Worm (Caenorhabditis elegans): ENCODE measurements around the gene F35D11.1.

The F35D11.1 gene

ce11 chrII:4581090-4581489 lies 45.6 kb upstream of the F35D11.1 start:
- TF ChIP-seq ZK185.1 (tag; optimal IDR thresholded peaks at IDR 0.05; ENCODE audit: poor library complexity, severe bottlenecking) (no peak), ceh-79 (tag; optimal IDR thresholded peaks at IDR 0.05) (no peak), gei-17 (GFP tag; optimal IDR thresholded peaks at IDR 0.05) (no peak), ztf-26 (tag; optimal IDR thresholded peaks at IDR 0.05) (no peak)

DNA sequence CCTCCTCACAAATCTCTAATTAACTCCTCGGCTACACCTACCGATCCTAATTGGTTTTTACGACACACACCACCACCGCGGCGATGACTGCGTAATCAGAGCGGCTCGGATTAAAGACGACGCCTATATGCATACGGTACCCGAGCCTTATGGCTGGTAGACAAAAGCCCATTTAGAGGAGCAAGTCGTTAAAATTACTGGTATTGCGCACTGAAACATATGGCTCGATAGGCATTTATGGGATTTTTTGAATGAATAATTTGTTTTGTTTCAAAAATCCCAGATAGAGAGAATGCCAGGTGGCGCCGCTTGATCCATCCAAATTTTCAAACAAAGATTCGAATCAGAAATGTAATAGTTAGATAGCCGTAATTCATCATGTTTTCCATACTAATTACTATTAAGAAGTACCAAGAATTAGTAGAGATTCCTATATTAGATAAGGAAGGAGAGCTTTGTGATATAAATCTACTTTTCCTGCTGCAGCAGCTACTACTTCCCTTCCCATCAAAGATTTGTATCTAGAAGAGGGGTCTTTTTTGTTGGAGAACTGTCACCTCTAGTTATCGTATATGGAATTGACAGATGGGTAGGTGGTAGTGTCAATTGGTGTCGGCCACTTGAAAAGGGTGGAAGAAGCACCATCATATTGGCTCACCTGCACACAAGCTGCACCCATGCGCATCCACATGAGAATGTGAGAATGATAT lies 43.3 kb upstream of the F35D11.1 start:
- 0 out of 2 replicates have a peak, but pooled peaks have one; percentile 13 for TF ChIP-seq madf-3 (GFP tag; IDR thresholded peaks at IDR 0.05)
- no peak for TF ChIP-seq F33H1.4 (GFP tag; IDR thresholded peaks at IDR 0.05)

ce11 chrII:4584313-4584712 lies 42.4 kb upstream of the F35D11.1 start:
- no peak for TF ChIP-seq snpc-1.3 (tag; optimal IDR thresholded peaks at IDR 0.05; ENCODE audit: insufficient read depth)
- TF ChIP-seq madf-10 (tag; optimal IDR thresholded peaks at IDR 0.05), result no peak
- no peak for TF ChIP-seq bed-1 (GFP tag; IDR thresholded peaks at IDR 0.05)
- TF ChIP-seq tlf-1 (GFP tag; optimal IDR thresholded peaks at IDR 0.05), result no peak
- no peak for TF ChIP-seq bed-2 (GFP tag; IDR thresholded peaks at IDR 0.05)
- no peak for TF ChIP-seq C17E4.6 (GFP tag; IDR thresholded peaks at IDR 0.05)
- TF ChIP-seq nhr-27 (tag; optimal IDR thresholded peaks at IDR 0.05), result no peak
- no peak for TF ChIP-seq attf-6 (GFP tag; IDR thresholded peaks at IDR 0.05)
- TF ChIP-seq F52B5.7 (tag; optimal IDR thresholded peaks at IDR 0.05), result no peak
- TF ChIP-seq F33H1.4 (GFP tag; IDR thresholded peaks at IDR 0.05), result no peak
- TF ChIP-seq egl-18 (GFP tag; IDR thresholded peaks at IDR 0.05), result no peak

DNA sequence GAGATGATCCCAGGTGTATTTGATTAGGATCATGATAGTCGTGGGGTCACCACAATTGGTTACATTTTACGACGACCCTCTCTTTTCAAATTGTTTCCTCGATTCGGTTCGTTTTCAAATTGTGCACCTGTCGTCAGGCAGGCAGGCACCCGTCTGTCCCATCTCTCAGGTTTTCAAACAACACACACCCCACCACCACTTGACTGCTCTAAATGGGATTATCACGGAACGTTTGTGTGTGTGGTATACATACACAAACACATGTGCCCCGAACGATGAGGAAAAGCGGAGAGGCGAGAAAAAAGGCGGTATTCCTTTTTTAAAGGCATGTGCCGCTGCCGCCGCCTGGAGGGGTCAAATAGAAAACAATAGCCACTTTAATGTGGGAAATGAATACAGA lies 41.4 kb upstream of the F35D11.1 start:
- TF ChIP-seq cebp-2 (GFP tag; IDR thresholded peaks at IDR 0.05), result no peak
- TF ChIP-seq hsf-1 (GFP tag; IDR thresholded peaks at IDR 0.05), result 0 out of 2 replicates have a peak, but pooled peaks have one; percentile 21
- no peak for TF ChIP-seq B0336.3 (GFP tag; IDR thresholded peaks at IDR 0.05)
- TF ChIP-seq lsy-27 (tag; optimal IDR thresholded peaks at IDR 0.05; ENCODE audit: borderline replicate concordance, insufficient read depth), result no peak
- TF ChIP-seq ztf-28 (GFP tag; IDR thresholded peaks at IDR 0.05), result no peak
- no peak for TF ChIP-seq madf-3 (GFP tag; IDR thresholded peaks at IDR 0.05)

DNA sequence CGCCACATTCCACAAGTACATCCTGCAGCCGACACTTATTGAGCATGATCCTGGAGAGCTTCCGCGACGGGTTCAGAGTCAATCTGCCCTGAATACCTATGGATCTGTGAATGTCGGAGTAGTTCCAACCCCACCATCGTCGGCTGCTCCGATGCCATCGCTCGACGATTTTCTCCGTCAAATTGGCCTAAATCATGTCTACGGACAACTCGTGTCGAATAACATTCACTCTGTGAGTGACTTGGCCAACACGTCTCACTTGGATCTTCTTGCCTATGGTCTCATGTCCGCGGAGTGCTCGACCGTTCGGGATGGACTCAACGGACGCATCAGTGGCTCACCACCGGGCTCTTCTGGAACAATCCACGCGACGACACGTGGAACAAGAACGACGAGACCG lies 36.6 kb upstream of the F35D11.1 start:
- peak; percentile 57 for TF ChIP-seq zfh-2 (GFP tag; conservative IDR thresholded peaks at IDR 0.05)
- TF ChIP-seq F22D6.2 (tag; optimal IDR thresholded peaks at IDR 0.05), result no peak
- TF ChIP-seq hsf-1 (GFP tag; IDR thresholded peaks at IDR 0.05), result 0 out of 2 replicates have a peak, but pooled peaks have one; percentile 13
- TF ChIP-seq egl-18 (GFP tag; IDR thresholded peaks at IDR 0.05), result no peak
- 0 out of 2 replicates have a peak, but pooled peaks have one; percentile 5 for TF ChIP-seq madf-3 (GFP tag; IDR thresholded peaks at IDR 0.05)

ce11 chrII:4590660-4591059 lies 36.0 kb upstream of the F35D11.1 start:
- no peak for TF ChIP-seq F57A8.1 (GFP tag; optimal IDR thresholded peaks at IDR 0.05)
- peak; percentile 35 for TF ChIP-seq lsl-1 (GFP tag; optimal IDR thresholded peaks at IDR 0.05)
- no peak for TF ChIP-seq ztf-26 (tag; optimal IDR thresholded peaks at IDR 0.05)
- no peak for TF ChIP-seq rpc-1 (optimal IDR thresholded peaks at IDR 0.05)
- TF ChIP-seq rpc-1 (tag; optimal IDR thresholded peaks at IDR 0.05), result no peak
- TF ChIP-seq ztf-6 (GFP tag; IDR thresholded peaks at IDR 0.05), result no peak
- TF ChIP-seq lir-1 (GFP tag; conservative IDR thresholded peaks at IDR 0.05), result no peak
- TF ChIP-seq chd-7 (tag; optimal IDR thresholded peaks at IDR 0.05), result no peak
- TF ChIP-seq hsf-1 (GFP tag; IDR thresholded peaks at IDR 0.05), result peak; percentile 43; the same call in 1 of the 2 replicates
- TF ChIP-seq F10E7.11 (tag; optimal IDR thresholded peaks at IDR 0.05), result no peak
- 0 out of 2 replicates have a peak, but pooled peaks have one; percentile 4 for TF ChIP-seq madf-8 (GFP tag; conservative IDR thresholded peaks at IDR 0.05)
- TF ChIP-seq let-526 (GFP tag; IDR thresholded peaks at IDR 0.05), result no peak
- no peak for TF ChIP-seq nfyb-1 (GFP tag; IDR thresholded peaks at IDR 0.05)
- TF ChIP-seq ztf-18 (tag; optimal IDR thresholded peaks at IDR 0.05), result no peak
- TF ChIP-seq egl-18 (GFP tag; IDR thresholded peaks at IDR 0.05), result no peak
- TF ChIP-seq Y95B8A.8 (GFP tag; IDR thresholded peaks at IDR 0.05), result no peak
- no peak for TF ChIP-seq dox-1 (GFP tag; IDR thresholded peaks at IDR 0.05)
- TF ChIP-seq C17E4.6 (GFP tag; IDR thresholded peaks at IDR 0.05), result no peak
- TF ChIP-seq nfya-2 (GFP tag; IDR thresholded peaks at IDR 0.05), result no peak
- TF ChIP-seq Y67H2A.10 (GFP tag; conservative IDR thresholded peaks at IDR 0.05), result 0 out of 2 replicates have a peak, but pooled peaks have one; percentile 5

Measured in whole organism, young adult.